Fruit fly (Drosophila melanogaster) whole organism, embryonic: ENCODE measurements around the gene CG18234.

Experiments used
- ATbp ChIP-seq: fragments of 200-800 bp; sonication (Bioruptor generic); optimal IDR thresholded peaks from 2 replicates; lab custom pipeline; 2017; ENCODE audit warnings: missing biosample characterization, mild to moderate bottlenecking, missing genetic modification characterization, missing genetic modification reagents
- Bteb2 ChIP-seq: fragments of 200-800 bp; sonication (Bioruptor generic); optimal IDR thresholded peaks from 2 replicates; lab custom pipeline; 2016; ENCODE audit warnings: missing biosample characterization, missing genetic modification characterization
- CG11695 ChIP-seq: fragments of 200-800 bp; sonication (Bioruptor generic); IDR thresholded peaks from 3 replicates; pipeline ENCODE4 v1.3.6; 2022; ENCODE audit warnings: missing biosample characterization, missing genetic modification characterization
- CG1233 ChIP-seq: fragments of 200-800 bp; sonication (Bioruptor generic); optimal IDR thresholded peaks from 4 replicates; lab custom pipeline; 2018; ENCODE audit warnings: missing biosample characterization, mild to moderate bottlenecking, missing genetic modification characterization
- CG16813 ChIP-seq: fragments of 200-800 bp; sonication (Bioruptor generic); IDR thresholded peaks from 3 replicates; pipeline ENCODE4 v1.3.6; 2022; ENCODE audit warnings: missing biosample characterization, missing genetic modification characterization; ENCODE audit not compliant: partially characterized antibody
- CG17802 ChIP-seq: fragments of 200-800 bp; sonication (Bioruptor generic); optimal IDR thresholded peaks from 2 replicates; lab custom pipeline; 2018; ENCODE audit warnings: missing biosample characterization, mild to moderate bottlenecking, missing genetic modification characterization, moderate library complexity
- CG18599 ChIP-seq: fragments of 200-800 bp; sonication (Bioruptor generic); optimal IDR thresholded peaks from 3 replicates; lab custom pipeline; 2017; ENCODE audit warnings: missing biosample characterization, missing genetic modification characterization, mild to moderate bottlenecking, moderate library complexity, missing genetic modification reagents
- CG32772 ChIP-seq: fragments of 200-800 bp; sonication (Bioruptor generic); IDR thresholded peaks from 2 replicates; pipeline ENCODE4 v1.3.6; 2022; ENCODE audit warnings: missing biosample characterization, missing genetic modification characterization
- CG3838 ChIP-seq: fragments of 200-800 bp; sonication (Bioruptor generic); optimal IDR thresholded peaks from 3 replicates; lab custom pipeline; 2016; ENCODE audit warnings: missing biosample characterization, missing genetic modification characterization
- CG4360 ChIP-seq: fragments of 200-800 bp; sonication (Bioruptor generic); IDR thresholded peaks from 2 replicates; pipeline ENCODE4 v1.3.6; 2022; ENCODE audit warnings: missing biosample characterization, missing genetic modification characterization
- CG6272 ChIP-seq: fragments of 200-800 bp; sonication (Bioruptor generic); IDR thresholded peaks from 2 replicates; pipeline ENCODE4 v1.3.6; 2022; ENCODE audit warnings: missing biosample characterization, missing genetic modification characterization
- CG8290 ChIP-seq, 3 experiments: fragments of 200-800 bp; sonication (Bioruptor generic); optimal IDR thresholded peaks; 2 replicates each; lab custom pipeline; 2016 to 2019; ENCODE audit warnings: missing biosample characterization in 3 of 3, missing genetic modification characterization in 3 of 3, mild to moderate bottlenecking in 2 of 3, moderate library complexity in 1 of 3
- CG8359 ChIP-seq: fragments of 200-800 bp; sonication (Bioruptor generic); optimal IDR thresholded peaks from 2 replicates; lab custom pipeline; 2017; ENCODE audit warnings: missing biosample characterization, mild to moderate bottlenecking, missing genetic modification characterization, borderline replicate concordance
- CG9727 ChIP-seq: fragments of 200-800 bp; sonication (Bioruptor generic); optimal IDR thresholded peaks from 3 replicates; lab custom pipeline; 2017; ENCODE audit warnings: missing biosample characterization, mild to moderate bottlenecking, missing genetic modification characterization
- CG9876 ChIP-seq: fragments of 200-800 bp; sonication (Bioruptor generic); optimal IDR thresholded peaks from 2 replicates; lab custom pipeline; 2016; ENCODE audit warnings: missing biosample characterization, missing genetic modification characterization
- CkIIα-i1 ChIP-seq: fragments of 200-800 bp; sonication (Bioruptor generic); IDR thresholded peaks from 2 replicates; pipeline ENCODE4 v1.3.6; 2022; ENCODE audit warnings: missing biosample characterization, missing genetic modification characterization
- D19A ChIP-seq: fragments of 200-800 bp; optimal IDR thresholded peaks from 3 replicates; lab custom pipeline; 2019; ENCODE audit warnings: missing biosample characterization, mild to moderate bottlenecking, missing genetic modification characterization, moderate library complexity
- Dek ChIP-seq: fragments of 200-800 bp; sonication (Bioruptor generic); optimal IDR thresholded peaks from 3 replicates; lab custom pipeline; 2019; ENCODE audit warnings: missing biosample characterization, mild to moderate bottlenecking, missing genetic modification characterization, moderate library complexity
- Elba2 ChIP-seq: fragments of 200-800 bp; sonication (Bioruptor generic); optimal IDR thresholded peaks from 3 replicates; lab custom pipeline; 2016; ENCODE audit warnings: missing biosample characterization, missing genetic modification characterization
- Ets65A ChIP-seq: fragments of 200-800 bp; sonication (Bioruptor generic); peaks from one replicate; lab custom pipeline; 2016; ENCODE audit warnings: missing biosample characterization, missing genetic modification characterization
- Fer1 ChIP-seq: fragments of 200-800 bp; sonication (Bioruptor generic); optimal IDR thresholded peaks from 2 replicates; lab custom pipeline; 2017; ENCODE audit warnings: missing biosample characterization, mild to moderate bottlenecking, missing genetic modification characterization
- Hmx ChIP-seq: fragments of 200-800 bp; sonication (Bioruptor generic); optimal IDR thresholded peaks from 2 replicates; lab custom pipeline; 2016; ENCODE audit warnings: missing biosample characterization, missing genetic modification characterization
- Hr51 ChIP-seq, 2 experiments: fragments of 200-800 bp; sonication (Bioruptor generic); optimal IDR thresholded peaks; 2 replicates in 1 of 2; 3 replicates in 1 of 2; lab custom pipeline; 2016 to 2018; ENCODE audit warnings: missing biosample characterization in 2 of 2, missing genetic modification characterization in 2 of 2, mild to moderate bottlenecking in 1 of 2, moderate library complexity in 1 of 2
- Meics ChIP-seq: fragments of 200-800 bp; sonication (Bioruptor generic); optimal IDR thresholded peaks from 2 replicates; lab custom pipeline; 2017; ENCODE audit warnings: missing biosample characterization, mild to moderate bottlenecking, missing genetic modification characterization
- Mes4 ChIP-seq: fragments of 200-800 bp; sonication (Bioruptor generic); optimal IDR thresholded peaks from 2 replicates; lab custom pipeline; 2016; ENCODE audit warnings: missing biosample characterization, missing genetic modification characterization
- NFAT ChIP-seq: fragments of 200-800 bp; sonication (Bioruptor generic); IDR thresholded peaks from 2 replicates; pipeline ENCODE4 v1.3.6; 2022; ENCODE audit warnings: missing biosample characterization, missing genetic modification characterization
- NK7.1 ChIP-seq: fragments of 200-800 bp; sonication (Bioruptor generic); optimal IDR thresholded peaks from 3 replicates; lab custom pipeline; 2016; ENCODE audit warnings: missing biosample characterization, missing genetic modification characterization
- NfI ChIP-seq: fragments of 200-800 bp; sonication (Bioruptor generic); optimal IDR thresholded peaks from 3 replicates; lab custom pipeline; 2018; ENCODE audit warnings: missing biosample characterization, mild to moderate bottlenecking, missing genetic modification characterization, moderate library complexity
- Oaz ChIP-seq: fragments of 200-800 bp; sonication (Bioruptor generic); IDR thresholded peaks from 2 replicates; pipeline ENCODE4 v1.3.6; 2022; ENCODE audit warnings: missing biosample characterization, missing genetic modification characterization
- Optix ChIP-seq: fragments of 200-800 bp; sonication (Bioruptor generic); IDR thresholded peaks from 3 replicates; pipeline ENCODE4 v1.3.6; 2022; ENCODE audit warnings: missing biosample characterization, missing genetic modification characterization
- Ptx1 ChIP-seq: fragments of 200-800 bp; sonication (Bioruptor generic); IDR thresholded peaks from 2 replicates; pipeline ENCODE4 v1.3.6; 2022; ENCODE audit warnings: missing biosample characterization, missing genetic modification characterization
- Usf ChIP-seq: fragments of 200-800 bp; sonication (Bioruptor generic); optimal IDR thresholded peaks from 2 replicates; lab custom pipeline; 2017; ENCODE audit warnings: missing genotype, missing biosample characterization, missing genetic modification characterization
- ab ChIP-seq: fragments of 200-800 bp; sonication (Bioruptor generic); optimal IDR thresholded peaks from 2 replicates; lab custom pipeline; 2016; ENCODE audit warnings: missing biosample characterization, missing genetic modification characterization
- bsh ChIP-seq, 2 experiments: fragments of 200-800 bp; sonication (Bioruptor generic); optimal IDR thresholded peaks; 2 replicates each; lab custom pipeline; 2017 to 2018; ENCODE audit warnings: mild to moderate bottlenecking in 2 of 2, missing biosample characterization in 2 of 2, missing genetic modification characterization in 2 of 2, moderate library complexity in 1 of 2
- chinmo ChIP-seq: fragments of 200-800 bp; sonication (Bioruptor generic); IDR thresholded peaks from 4 replicates; pipeline ENCODE4 v1.3.6; 2022; ENCODE audit warnings: missing biosample characterization, missing genetic modification characterization; ENCODE audit not compliant: partially characterized antibody
- dimm ChIP-seq: fragments of 200-800 bp; sonication (Bioruptor generic); IDR thresholded peaks from 2 replicates; pipeline ENCODE4 v1.3.6; 2022; ENCODE audit warnings: missing biosample characterization, missing genetic modification characterization
- en ChIP-seq: fragments of 200-800 bp; sonication (Bioruptor generic); optimal IDR thresholded peaks from 2 replicates; lab custom pipeline; 2016; ENCODE audit warnings: missing biosample characterization, missing genetic modification characterization
- ewg ChIP-seq: fragments of 200-800 bp; sonication (Bioruptor generic); optimal IDR thresholded peaks from 3 replicates; lab custom pipeline; 2017; ENCODE audit warnings: mild to moderate bottlenecking, missing biosample characterization, missing genetic modification reagents, missing genetic modification characterization
- exex ChIP-seq: fragments of 200-800 bp; sonication (Bioruptor generic); optimal IDR thresholded peaks from 4 replicates; lab custom pipeline; 2018; ENCODE audit warnings: missing biosample characterization, mild to moderate bottlenecking, missing genetic modification characterization, moderate library complexity
- gcm ChIP-seq: fragments of 200-800 bp; sonication (Bioruptor generic); optimal IDR thresholded peaks from 2 replicates; lab custom pipeline; 2019; ENCODE audit warnings: missing biosample characterization, mild to moderate bottlenecking, missing genetic modification characterization, moderate library complexity
- hbn ChIP-seq: fragments of 200-800 bp; sonication (Bioruptor generic); IDR thresholded peaks from 2 replicates; pipeline ENCODE4 v1.3.6; 2022; ENCODE audit warnings: missing biosample characterization, missing genetic modification characterization; ENCODE audit not compliant: partially characterized antibody
- mam ChIP-seq: fragments of 200-800 bp; sonication (Bioruptor generic); optimal IDR thresholded peaks from 3 replicates; lab custom pipeline; 2016; ENCODE audit warnings: missing biosample characterization, missing genetic modification characterization
- onecut ChIP-seq: fragments of 200-800 bp; sonication (Bioruptor generic); IDR thresholded peaks from 2 replicates; pipeline ENCODE4 v1.3.6; 2022; ENCODE audit warnings: missing biosample characterization, missing genetic modification characterization
- shn ChIP-seq: fragments of 200-800 bp; sonication (Bioruptor generic); optimal IDR thresholded peaks from 3 replicates; lab custom pipeline; 2016; ENCODE audit warnings: missing biosample characterization, missing genetic modification characterization
- tgo ChIP-seq: fragments of 200-800 bp; sonication (Bioruptor generic); IDR thresholded peaks from 3 replicates; pipeline ENCODE4 v1.3.6; 2022; ENCODE audit warnings: missing biosample characterization, missing genetic modification characterization
- trh ChIP-seq: fragments of 200-800 bp; sonication (Bioruptor generic); optimal IDR thresholded peaks from 2 replicates; lab custom pipeline; 2016; ENCODE audit warnings: missing biosample characterization, missing genetic modification characterization
- unpg ChIP-seq: fragments of 200-800 bp; sonication (Bioruptor generic); optimal IDR thresholded peaks from 3 replicates; lab custom pipeline; 2018; ENCODE audit warnings: missing biosample characterization, mild to moderate bottlenecking, missing genetic modification characterization, moderate library complexity
- vfl ChIP-seq: fragments of 200-800 bp; sonication (Bioruptor generic); optimal IDR thresholded peaks from 2 replicates; lab custom pipeline; 2016; ENCODE audit warnings: missing biosample characterization, missing genetic modification characterization

CG18234 gene

DNA sequence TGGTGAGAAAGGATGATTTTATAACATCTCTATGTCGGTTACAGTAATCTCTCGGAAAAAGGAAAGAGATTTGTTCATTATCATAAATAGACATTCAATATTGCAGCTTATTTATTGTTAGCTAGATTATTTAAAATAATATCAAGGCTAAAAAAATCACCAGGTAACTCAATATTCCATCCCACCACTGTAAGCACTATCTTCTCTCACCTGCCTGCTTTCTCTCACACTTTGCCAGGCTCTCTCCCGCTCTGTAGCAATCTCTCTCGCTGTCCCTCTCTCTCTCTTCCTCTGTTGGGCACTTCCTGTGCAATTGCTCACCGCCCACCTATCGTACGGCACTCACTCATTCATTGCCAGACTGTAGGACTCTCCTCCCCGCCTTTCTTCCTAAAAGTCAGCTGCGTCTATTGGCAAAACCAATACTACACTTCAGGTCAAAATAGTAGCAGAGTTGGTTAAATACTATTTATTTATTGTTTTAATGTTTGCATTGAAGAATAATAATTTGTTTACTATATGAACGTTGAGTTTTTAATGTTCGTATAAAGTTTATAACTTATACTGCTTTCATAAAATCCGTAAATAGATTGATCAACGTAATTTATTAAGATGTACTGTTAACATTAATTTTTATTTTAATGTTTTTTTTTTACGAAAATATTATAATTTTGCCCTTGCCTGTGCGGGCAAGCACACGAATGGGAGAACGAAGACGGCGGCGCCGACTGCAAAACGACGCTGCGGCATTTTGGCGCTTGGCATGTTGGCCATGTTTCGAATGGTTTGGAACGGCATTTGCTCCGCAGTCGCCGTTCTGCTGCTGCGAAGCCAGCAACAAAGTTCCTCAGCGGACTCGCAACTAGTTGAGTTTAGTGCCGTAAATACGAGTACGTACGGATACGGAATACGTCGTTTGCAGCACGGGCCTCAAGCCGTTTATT lies 37.6 kb downstream of the CG18234 start (continued):
- peak; percentile 78 for TF ChIP-seq ATbp (GFP tag; lab: Kevin White, UChicago)
- TF ChIP-seq mam (GFP tag; lab: Kevin White, UChicago), result peak; percentile 98
- peak; percentile 91 for TF ChIP-seq CG9876 (GFP tag; lab: Kevin White, UChicago)
- peak; percentile 45 for TF ChIP-seq D19A (tag; lab: Kevin White, UChicago)
- peak; percentile 86 for TF ChIP-seq Hmx
- TF ChIP-seq dimm (GFP tag; lab: Robert Waterston, UW), result peak; percentile 95
- peak; percentile 98 for TF ChIP-seq CG32772
- TF ChIP-seq bsh (GFP tag; optimal IDR thresholded peaks at IDR 0.05; lab: Kevin White, UChicago), result peak; percentile 73 to 85
- TF ChIP-seq Hr51 (GFP tag; optimal IDR thresholded peaks at IDR 0.05; lab: Kevin White, UChicago), result peak; percentile 85 to 97
- peak; percentile 91 for TF ChIP-seq CG9727 (GFP tag; lab: Kevin White, UChicago)
- TF ChIP-seq unpg, result peak; percentile 93
- peak; percentile 86 for TF ChIP-seq ewg
- TF ChIP-seq onecut (GFP tag; lab: Robert Waterston, UW), result peak; percentile 83
- TF ChIP-seq CG6272 (GFP tag; lab: Robert Waterston, UW), result peak; percentile 98
- TF ChIP-seq gcm (GFP tag; lab: Kevin White, UChicago), result peak; percentile 88
- no peak for TF ChIP-seq vfl (GFP tag; lab: Kevin White, UChicago)
- TF ChIP-seq CG4360 (GFP tag; lab: Robert Waterston, UW), result peak; percentile 74
- peak; percentile 67 for TF ChIP-seq Usf (GFP tag; lab: Kevin White, UChicago)
- peak; percentile 90 for TF ChIP-seq CkIIα-i1 (GFP tag; lab: Robert Waterston, UW)
- TF ChIP-seq Ets65A (GFP tag; lab: Kevin White, UChicago), result peak; percentile 98
- TF ChIP-seq CG16813, result no peak
- peak; percentile 45 for TF ChIP-seq CG17802
- peak; percentile 91 for TF ChIP-seq NK7.1 (GFP tag; lab: Kevin White, UChicago)
- TF ChIP-seq Dek, result peak; percentile 90
- TF ChIP-seq Optix (GFP tag; lab: Robert Waterston, UW), result no peak
- peak; percentile 96 for TF ChIP-seq Bteb2 (GFP tag; lab: Kevin White, UChicago)
- TF ChIP-seq tgo (GFP tag; lab: Robert Waterston, UW), result peak; percentile 98
- TF ChIP-seq CG3838 (GFP tag; lab: Kevin White, UChicago), result peak; percentile 74
- TF ChIP-seq NfI (GFP tag; lab: Kevin White, UChicago), result peak; percentile 94
- peak; percentile 94 for TF ChIP-seq ab (GFP tag; lab: Kevin White, UChicago)
- peak; percentile 52 for TF ChIP-seq en (GFP tag; lab: Kevin White, UChicago)
- TF ChIP-seq Elba2 (GFP tag; lab: Kevin White, UChicago), result no peak
- peak; percentile 96 for TF ChIP-seq CG18599 (GFP tag; lab: Kevin White, UChicago)
- TF ChIP-seq Mes4 (GFP tag; lab: Kevin White, UChicago), result peak; percentile 88
- peak; percentile 63 for TF ChIP-seq trh (GFP tag; lab: Kevin White, UChicago)
- TF ChIP-seq CG8359, result peak; percentile 48
- TF ChIP-seq exex (tag; lab: Kevin White, UChicago), result peak; percentile 62
- peak; percentile 99 for TF ChIP-seq NFAT
- peak; percentile 77 for TF ChIP-seq CG1233 (GFP tag; lab: Kevin White, UChicago)
- TF ChIP-seq Fer1 (GFP tag; lab: Kevin White, UChicago), result peak; percentile 97
- TF ChIP-seq Ptx1 (GFP tag; lab: Robert Waterston, UW), result peak; percentile 99
- TF ChIP-seq chinmo (GFP tag; lab: Robert Waterston, UW), result no peak
- peak; percentile 91 for TF ChIP-seq shn
- TF ChIP-seq Oaz (GFP tag; lab: Robert Waterston, UW), result peak; percentile 91
- TF ChIP-seq CG11695 (GFP tag; lab: Robert Waterston, UW), result peak; percentile 96
- no peak for TF ChIP-seq hbn
- peak; percentile 93 for TF ChIP-seq Meics
- TF ChIP-seq CG8290 (GFP tag; optimal IDR thresholded peaks at IDR 0.05; lab: Kevin White, UChicago), result peak; percentile 4
- TF ChIP-seq CG8290 (tag; optimal IDR thresholded peaks at IDR 0.05; lab: Kevin White, UChicago), result peak; percentile 59 to 99
